Worm (Caenorhabditis elegans): ENCODE measurements around the gene cest-25.
"Not testable (repeated sequence)": the region's sequence is repeated elsewhere in the genome, so short reads cannot be mapped to it uniquely, and the experiment has no call there.

DNA sequence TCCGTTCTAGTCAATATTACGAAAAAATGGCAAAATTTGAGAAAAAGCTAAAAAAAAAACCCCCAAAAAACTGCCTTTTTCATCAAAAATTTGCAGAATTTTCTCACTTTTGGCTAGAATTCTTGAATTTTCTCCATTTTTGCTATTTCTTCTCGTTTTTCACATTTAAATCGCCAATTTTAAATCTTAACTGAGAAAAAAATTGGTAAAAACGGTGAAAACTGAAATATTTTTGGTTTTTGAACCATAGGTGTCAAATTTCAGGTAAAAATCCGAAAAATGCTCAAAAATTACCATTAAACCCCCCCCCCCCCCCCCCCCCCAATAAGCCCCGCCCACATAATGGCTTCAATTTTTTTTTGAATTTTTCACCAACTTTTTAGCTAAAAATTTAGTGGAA, 40.0 kb downstream of the cest-25 start, which contains the start of gene cox-6B:
- TF ChIP-seq aptf-2 (GFP tag; conservative IDR thresholded peaks at IDR 0.05); snpc-4 (GFP tag; optimal IDR thresholded peaks at IDR 0.05); snpc-4 (tag; optimal IDR thresholded peaks at IDR 0.05); egl-44 (GFP tag; IDR thresholded peaks at IDR 0.05); madf-10 (tag; optimal IDR thresholded peaks at IDR 0.05); ama-1 (optimal IDR thresholded peaks at IDR 0.05); ama-1 (GFP tag; optimal IDR thresholded peaks at IDR 0.05); F37B4.10 (GFP tag; IDR thresholded peaks at IDR 0.05); efl-1 (GFP tag; optimal IDR thresholded peaks at IDR 0.05); pha-4 (tag; optimal IDR thresholded peaks at IDR 0.05); ztf-28 (GFP tag; IDR thresholded peaks at IDR 0.05); unc-62 (GFP tag; optimal IDR thresholded peaks at IDR 0.05); sdz-38 (tag; optimal IDR thresholded peaks at IDR 0.05); pbrm-1 (GFP tag; IDR thresholded peaks at IDR 0.05): not testable (repeated sequence)
